Worm (Caenorhabditis elegans) whole organism, L1 larva: Measurements from ENCODE around the gene C04A2.15.

ENCODE experiments used
- egl-13 ChIP-seq: sonication (generic microtip); optimal IDR thresholded peaks from 2 replicates; lab custom pipeline; 2016; ENCODE audit warnings: missing genotype, missing genetic modification reagents, missing genetic modification characterization, missing compliant biosample characterization
- egl-27 ChIP-seq, 2 experiments: fragments of 150-350 bp in 1 of 2; sonication (generic microtip); optimal IDR thresholded peaks; 3 replicates each; lab custom pipeline; 2017 to 2018; ENCODE audit warnings: missing biosample characterization in 2 of 2, missing genetic modification characterization in 2 of 2, missing genetic modification reagents in 2 of 2
- sox-4 ChIP-seq: sonication (generic microtip); optimal IDR thresholded peaks from 2 replicates; lab custom pipeline; 2016; ENCODE audit warnings: missing genetic modification characterization, missing compliant biosample characterization

ce11 chrII:6893589-6894245 lies 41.7 kb downstream of the C04A2.15 start, which contains the start of gene adal-1:
- TF ChIP-seq sox-4 (no peak), egl-13 (tag; lab: Kevin White, UChicago) (no peak), egl-27 (tag; optimal IDR thresholded peaks at IDR 0.05; lab: Kevin White, UChicago) (no peak)
